Worm (Caenorhabditis elegans) whole organism, L4 larva: ENCODE results near the gene F07E5.9.

Experiments
- aha-1 ChIP-seq: fragments of 150-350 bp; peaks from one replicate; lab custom pipeline; 2014; ENCODE audit warnings: missing biosample characterization, missing genetic modification characterization
- ama-1 ChIP-seq: fragments of 150-350 bp; optimal IDR thresholded peaks from 2 replicates; lab custom pipeline; 2014; ENCODE audit warnings: inconsistent platforms, mixed read lengths
- ceh-20 ChIP-seq: fragments of 200-800 bp; sonication (Bioruptor generic); IDR thresholded peaks from 2 replicates; pipeline ENCODE4 v1.3.6; 2022; ENCODE audit warnings: missing genetic modification reagents, missing genetic modification characterization, missing compliant biosample characterization
- ceh-32 ChIP-seq: sonication (generic microtip); optimal IDR thresholded peaks from 2 replicates; lab custom pipeline; 2016; ENCODE audit warnings: mild to moderate bottlenecking, missing genetic modification characterization, missing compliant biosample characterization; ENCODE audit not compliant: poor library complexity
- ceh-82 ChIP-seq: sonication (generic microtip); optimal IDR thresholded peaks from 2 replicates; lab custom pipeline; 2017; ENCODE audit warnings: missing biosample characterization, missing genetic modification characterization
- ctbp-1 ChIP-seq: fragments of 200-800 bp; sonication (Bioruptor generic); IDR thresholded peaks from 2 replicates; pipeline ENCODE4 v1.3.6; 2022; ENCODE audit warnings: missing genetic modification reagents, missing genetic modification characterization, missing compliant biosample characterization
- daf-19 ChIP-seq: fragments of 200-800 bp; sonication (Bioruptor generic); conservative IDR thresholded peaks from 2 replicates; pipeline ENCODE4 v1.3.6; 2022; ENCODE audit warnings: missing genetic modification characterization, missing compliant biosample characterization
- dmd-9 ChIP-seq: fragments of 200-800 bp; sonication (Bioruptor generic); IDR thresholded peaks from 2 replicates; pipeline ENCODE4 v1.3.6; 2022; ENCODE audit warnings: missing genetic modification reagents, missing genetic modification characterization, missing compliant biosample characterization
- dve-1 ChIP-seq: sonication (generic microtip); optimal IDR thresholded peaks from 2 replicates; lab custom pipeline; 2017; ENCODE audit warnings: antibody characterized with exemption, mild to moderate bottlenecking, missing genetic modification characterization, missing compliant biosample characterization; ENCODE audit not compliant: insufficient read depth
- egl-43 ChIP-seq: fragments of 200-800 bp; sonication (Bioruptor generic); IDR thresholded peaks from 2 replicates; pipeline ENCODE4 v1.3.6; 2022; ENCODE audit warnings: missing genetic modification reagents, missing genetic modification characterization, missing compliant biosample characterization
- hif-1 ChIP-seq, 2 experiments: sonication (generic microtip); optimal IDR thresholded peaks; 2 replicates each; lab custom pipeline; 2016 to 2017; ENCODE audit warnings: missing compliant biosample characterization in 2 of 2, missing genetic modification characterization in 2 of 2, missing genetic modification reagents in 2 of 2, missing genotype in 2 of 2, mild to moderate bottlenecking in 1 of 2
- hmg-1.1 ChIP-seq: fragments of 200-800 bp; sonication (Bioruptor generic); IDR thresholded peaks from 2 replicates; pipeline ENCODE4 v1.3.6; 2022; ENCODE audit warnings: missing genetic modification reagents, missing genetic modification characterization, missing compliant biosample characterization
- jun-1 ChIP-seq: fragments of 150-350 bp; optimal IDR thresholded peaks from 2 replicates; lab custom pipeline; 2014; ENCODE audit warnings: missing biosample characterization, missing genetic modification reagents, missing genetic modification characterization
- lin-13 ChIP-seq: fragments of 150-350 bp; optimal IDR thresholded peaks from 2 replicates; lab custom pipeline; 2014; ENCODE audit warnings: missing biosample characterization, missing genetic modification reagents, missing genetic modification characterization
- mep-1 ChIP-seq: fragments of 150-350 bp; sonication (generic microtip); optimal IDR thresholded peaks from 3 replicates; lab custom pipeline; 2014; ENCODE audit warnings: missing biosample characterization, missing genetic modification characterization
- mxl-2 ChIP-seq: fragments of 200-800 bp; sonication (Bioruptor generic); conservative IDR thresholded peaks from 2 replicates; pipeline ENCODE4 v1.3.6; 2022; ENCODE audit warnings: missing genetic modification reagents, missing genetic modification characterization, missing compliant biosample characterization
- mxl-3 ChIP-seq: fragments of 200-800 bp; sonication (Bioruptor generic); optimal IDR thresholded peaks from 2 replicates; lab custom pipeline; 2018; ENCODE audit warnings: mild to moderate bottlenecking, missing genetic modification characterization, missing compliant biosample characterization
- nhr-10 ChIP-seq: fragments of 150-350 bp; optimal IDR thresholded peaks from 2 replicates; lab custom pipeline; 2014; ENCODE audit warnings: missing biosample characterization, missing genetic modification characterization
- nhr-102 ChIP-seq: sonication (generic microtip); optimal IDR thresholded peaks from 2 replicates; lab custom pipeline; 2016; ENCODE audit warnings: mild to moderate bottlenecking, missing genetic modification characterization, moderate library complexity, missing compliant biosample characterization
- nhr-111 ChIP-seq: fragments of 200-800 bp; sonication (Bioruptor generic); optimal IDR thresholded peaks from 2 replicates; lab custom pipeline; 2018; ENCODE audit warnings: mild to moderate bottlenecking, missing genetic modification characterization, missing compliant biosample characterization
- nhr-25 ChIP-seq: sonication (generic microtip); optimal IDR thresholded peaks from 2 replicates; lab custom pipeline; 2017; ENCODE audit warnings: missing genetic modification characterization, mild to moderate bottlenecking, missing compliant biosample characterization, antibody characterized with exemption, moderate library complexity, borderline replicate concordance; ENCODE audit not compliant: insufficient read depth
- nhr-48 ChIP-seq: sonication (generic microtip); optimal IDR thresholded peaks from 2 replicates; lab custom pipeline; 2016; ENCODE audit warnings: mild to moderate bottlenecking, missing genetic modification characterization, missing compliant biosample characterization
- nhr-76 ChIP-seq: fragments of 150-350 bp; optimal IDR thresholded peaks from 2 replicates; lab custom pipeline; 2014; ENCODE audit warnings: missing biosample characterization, missing genetic modification characterization
- nhr-77 ChIP-seq: fragments of 150-350 bp; optimal IDR thresholded peaks from 2 replicates; lab custom pipeline; 2014; ENCODE audit warnings: missing biosample characterization, missing genetic modification characterization
- pha-4 ChIP-seq, 2 experiments: fragments of 150-350 bp in 1 of 2; fragments of 200-800 bp in 1 of 2; sonication (Bioruptor generic) in 1 of 2; IDR thresholded peaks in 1 of 2; optimal IDR thresholded peaks in 1 of 2; 2 replicates each; pipeline versions ENCODE4 v1.3.6 to Lab custom; 2014 to 2022; ENCODE audit warnings: missing genetic modification characterization in 2 of 2, missing genetic modification reagents in 2 of 2, missing biosample characterization in 1 of 2, missing compliant biosample characterization in 1 of 2
- php-3 ChIP-seq: fragments of 200-800 bp; sonication (Bioruptor generic); IDR thresholded peaks from 2 replicates; pipeline ENCODE4 v1.3.6; 2022; ENCODE audit warnings: missing genetic modification reagents, missing genetic modification characterization, missing compliant biosample characterization
- pqm-1 ChIP-seq: sonication (generic microtip); optimal IDR thresholded peaks from 2 replicates; lab custom pipeline; 2017; ENCODE audit warnings: missing biosample characterization, missing genetic modification characterization
- unc-130 ChIP-seq: sonication (generic microtip); optimal IDR thresholded peaks from 2 replicates; lab custom pipeline; 2016; ENCODE audit warnings: missing genetic modification reagents, missing genetic modification characterization, missing compliant biosample characterization
- ztf-11 ChIP-seq: fragments of 150-350 bp; optimal IDR thresholded peaks from 2 replicates; lab custom pipeline; 2014; ENCODE audit warnings: missing biosample characterization, missing genetic modification characterization

Gene F07E5.9

ce11 chrII:2116794-2117193, 36.5 kb upstream of the F07E5.9 start, which contains the start of gene srh-195:
TSS of gene srh-195 (minus strand) at chrII:2116894.
- TF ChIP-seq hif-1 (tag; optimal IDR thresholded peaks at IDR 0.05; lab: Kevin White, UChicago) (no peak), ceh-20 (no peak), nhr-76 (tag; lab: Kevin White, UChicago) (no peak), jun-1 (tag; lab: Kevin White, UChicago) (no peak), ceh-82 (tag; lab: Kevin White, UChicago) (no peak)

- TF ChIP-seq aha-1 (tag; lab: Kevin White, UChicago) (peak; percentile 90), nhr-10 (no peak)
Observed at ce11 chrII:2114488-2114887, 34.2 kb upstream of the F07E5.9 start.

- no peak for TF ChIP-seq php-3 (GFP tag; lab: Robert Waterston, UW)
- TF ChIP-seq mxl-2 (GFP tag; lab: Robert Waterston, UW) = no peak
- TF ChIP-seq daf-19 = no peak
- TF ChIP-seq nhr-77 (tag; lab: Kevin White, UChicago) = no peak
- TF ChIP-seq nhr-76 (tag; lab: Kevin White, UChicago) = no peak
- no peak for TF ChIP-seq nhr-111 (GFP tag; lab: Kevin White, UChicago)
- TF ChIP-seq aha-1 (tag; lab: Kevin White, UChicago) = no peak
- TF ChIP-seq, all 104 proteins: peak for 0
Observed at ce11 chrII:2112948-2113347, 32.6 kb upstream of the F07E5.9 start, which contains the start of gene R52.6. TSS of gene R52.6 (minus strand) at chrII:2113048.

- no peak for TF ChIP-seq pqm-1
- no peak for TF ChIP-seq lin-13 (GFP tag; lab: Kevin White, UChicago)
- no peak for TF ChIP-seq ama-1 (lab: Kevin White, UChicago)
- TF ChIP-seq ctbp-1 (GFP tag; lab: Robert Waterston, UW) = no peak
- no peak for TF ChIP-seq nhr-25 (tag; lab: Kevin White, UChicago)
- TF ChIP-seq mep-1 (tag; lab: Kevin White, UChicago) = no peak
- no peak for TF ChIP-seq dmd-9 (GFP tag; lab: Robert Waterston, UW)
- no peak for TF ChIP-seq dve-1 (tag; lab: Kevin White, UChicago)
- TF ChIP-seq hmg-1.1 (GFP tag; lab: Robert Waterston, UW) = no peak
- no peak for TF ChIP-seq mxl-3 (GFP tag; lab: Kevin White, UChicago)
- TF ChIP-seq pha-4 (GFP tag; IDR thresholded peaks at IDR 0.05; lab: Robert Waterston, UW) = no peak
- TF ChIP-seq pha-4 (tag; optimal IDR thresholded peaks at IDR 0.05; lab: Kevin White, UChicago) = no peak
Observed at ce11 chrII:2109943-2110342, 29.6 kb upstream of the F07E5.9 start, which contains the start of gene R52.5. TSS of gene R52.5 (minus strand) at chrII:2110043.

- TF ChIP-seq nhr-48 = no peak
- no peak for TF ChIP-seq egl-43 (GFP tag; lab: Robert Waterston, UW)
- no peak for TF ChIP-seq ztf-11 (tag; lab: Kevin White, UChicago)
- TF ChIP-seq unc-130 = no peak
- no peak for TF ChIP-seq nhr-111 (GFP tag; lab: Kevin White, UChicago)
- TF ChIP-seq ceh-32 (tag; lab: Kevin White, UChicago) = no peak
- TF ChIP-seq nhr-102 (tag; lab: Kevin White, UChicago) = no peak
Observed at ce11 chrII:2108295-2108694, 28.0 kb upstream of the F07E5.9 start, which contains the start of gene R52.4. TSS of gene R52.4 (minus strand) at chrII:2108395.
